Worm (Caenorhabditis elegans) whole organism, L1 larva: ENCODE measurements around the gene srd-31.

Source experiments
- C04F5.9 ChIP-seq: sonication (generic microtip); optimal IDR thresholded peaks from 2 replicates; lab custom pipeline; 2016; ENCODE audit warnings: missing genetic modification characterization, missing compliant biosample characterization
- C16A3.4 ChIP-seq: fragments of 150-350 bp; optimal IDR thresholded peaks from 2 replicates; lab custom pipeline; 2014; ENCODE audit warnings: missing biosample characterization, missing genetic modification characterization
- C34B4.2 ChIP-seq: sonication (generic microtip); optimal IDR thresholded peaks from 2 replicates; lab custom pipeline; 2017; ENCODE audit warnings: mild to moderate bottlenecking, missing genetic modification characterization, missing compliant biosample characterization
- Y116A8C.19 ChIP-seq: sonication (generic microtip); optimal IDR thresholded peaks from 2 replicates; lab custom pipeline; 2016; ENCODE audit warnings: missing compliant biosample characterization, missing genetic modification characterization, borderline replicate concordance
- aha-1 ChIP-seq: fragments of 150-350 bp; optimal IDR thresholded peaks from 2 replicates; lab custom pipeline; 2014; ENCODE audit warnings: missing biosample characterization, missing genetic modification characterization
- aly-2 ChIP-seq: fragments of 150-350 bp; optimal IDR thresholded peaks from 2 replicates; lab custom pipeline; 2014; ENCODE audit warnings: missing biosample characterization, missing genetic modification characterization
- blmp-1 ChIP-seq: fragments of 150-350 bp; optimal IDR thresholded peaks from 2 replicates; lab custom pipeline; 2014; ENCODE audit warnings: missing biosample characterization, missing genetic modification characterization
- ceh-8 ChIP-seq: fragments of 200-800 bp; sonication (Bioruptor generic); optimal IDR thresholded peaks from 2 replicates; lab custom pipeline; 2018; ENCODE audit warnings: mild to moderate bottlenecking, missing genetic modification characterization, moderate library complexity, missing compliant biosample characterization
- ces-1 ChIP-seq: fragments of 150-350 bp; optimal IDR thresholded peaks from 2 replicates; lab custom pipeline; 2014; ENCODE audit warnings: missing biosample characterization, missing genetic modification reagents, missing genetic modification characterization
- dpl-1 ChIP-seq, 3 experiments: fragments of 150-350 bp in 2 of 3; sonication (generic microtip) in 1 of 3; optimal IDR thresholded peaks; 2 replicates each; lab custom pipeline; 2014 to 2017; ENCODE audit warnings: missing biosample characterization in 3 of 3, missing genetic modification characterization in 3 of 3, missing genetic modification reagents in 3 of 3
- efl-1 ChIP-seq, 4 experiments: fragments of 150-350 bp; optimal IDR thresholded peaks in 3 of 4; peaks in 1 of 4; 1 replicate in 1 of 4; 2 replicates in 3 of 4; lab custom pipeline; 2014; ENCODE audit warnings: missing biosample characterization in 2 of 4, missing genetic modification characterization in 2 of 4, missing genetic modification reagents in 2 of 4
- egl-13 ChIP-seq: sonication (generic microtip); optimal IDR thresholded peaks from 2 replicates; lab custom pipeline; 2016; ENCODE audit warnings: missing genotype, missing genetic modification reagents, missing genetic modification characterization, missing compliant biosample characterization
- elt-2 ChIP-seq: sonication (generic microtip); optimal IDR thresholded peaks from 2 replicates; lab custom pipeline; 2016; ENCODE audit warnings: missing genetic modification characterization, mild to moderate bottlenecking, inconsistent platforms, missing compliant biosample characterization, missing genetic modification reagents
- fkh-8 ChIP-seq: sonication (generic microtip); optimal IDR thresholded peaks from 2 replicates; lab custom pipeline; 2016; ENCODE audit warnings: mild to moderate bottlenecking, missing genetic modification characterization, missing compliant biosample characterization
- fos-1 ChIP-seq: fragments of 150-350 bp; optimal IDR thresholded peaks from 2 replicates; lab custom pipeline; 2014; ENCODE audit warnings: missing biosample characterization, missing genetic modification characterization
- grh-1 ChIP-seq: fragments of 200-800 bp; sonication (Bioruptor generic); IDR thresholded peaks from 2 replicates; pipeline ENCODE4 v1.3.6; 2022; ENCODE audit warnings: missing genetic modification reagents, missing genetic modification characterization, missing compliant biosample characterization
- jun-1 ChIP-seq: fragments of 150-350 bp; optimal IDR thresholded peaks from 2 replicates; lab custom pipeline; 2014; ENCODE audit warnings: missing biosample characterization, missing genetic modification reagents, missing genetic modification characterization
- lin-14 ChIP-seq: fragments of 200-800 bp; sonication (Bioruptor generic); optimal IDR thresholded peaks from 2 replicates; lab custom pipeline; 2018; ENCODE audit warnings: mild to moderate bottlenecking, missing genetic modification characterization, moderate library complexity, missing compliant biosample characterization
- lsy-2 ChIP-seq, 2 experiments: fragments of 150-350 bp; optimal IDR thresholded peaks; 2 replicates each; lab custom pipeline; 2014; ENCODE audit warnings: missing biosample characterization in 2 of 2, missing genetic modification characterization in 2 of 2
- mab-9 ChIP-seq: fragments of 200-800 bp; sonication (Bioruptor generic); IDR thresholded peaks from 2 replicates; pipeline ENCODE4 v1.3.6; 2022; ENCODE audit warnings: missing genetic modification reagents, missing genetic modification characterization, missing compliant biosample characterization
- mdl-1 ChIP-seq, 2 experiments: fragments of 150-350 bp; optimal IDR thresholded peaks; 2 replicates each; lab custom pipeline; 2014 to 2017; ENCODE audit warnings: missing biosample characterization in 2 of 2, missing genetic modification characterization in 2 of 2, inconsistent platforms in 1 of 2
- mef-2 ChIP-seq: fragments of 150-350 bp; optimal IDR thresholded peaks from 2 replicates; lab custom pipeline; 2014; ENCODE audit warnings: missing biosample characterization, missing genetic modification characterization
- mep-1 ChIP-seq: fragments of 150-350 bp; optimal IDR thresholded peaks from 2 replicates; lab custom pipeline; 2014; ENCODE audit warnings: missing biosample characterization, missing genetic modification characterization
- nhr-20 ChIP-seq: sonication (generic microtip); optimal IDR thresholded peaks from 2 replicates; lab custom pipeline; 2016; ENCODE audit warnings: mild to moderate bottlenecking, missing genetic modification characterization, missing compliant biosample characterization
- nhr-47 ChIP-seq: sonication (generic microtip); optimal IDR thresholded peaks from 2 replicates; lab custom pipeline; 2016; ENCODE audit warnings: mild to moderate bottlenecking, missing genetic modification characterization, moderate library complexity, missing compliant biosample characterization
- nhr-71 ChIP-seq: sonication (generic microtip); optimal IDR thresholded peaks from 2 replicates; lab custom pipeline; 2016; ENCODE audit warnings: mild to moderate bottlenecking, missing genetic modification characterization, moderate library complexity, missing compliant biosample characterization
- nhr-76 ChIP-seq: sonication (generic microtip); optimal IDR thresholded peaks from 2 replicates; lab custom pipeline; 2017; ENCODE audit warnings: missing biosample characterization, missing genetic modification characterization
- nhr-84 ChIP-seq: sonication (generic microtip); optimal IDR thresholded peaks from 2 replicates; lab custom pipeline; 2017; ENCODE audit warnings: missing biosample characterization, missing genetic modification characterization
- nhr-85 ChIP-seq: sonication (generic microtip); peaks from one replicate; lab custom pipeline; 2016; ENCODE audit warnings: missing genetic modification characterization, inconsistent platforms, missing compliant biosample characterization
- nhr-90 ChIP-seq: sonication (generic microtip); optimal IDR thresholded peaks from 2 replicates; lab custom pipeline; 2016; ENCODE audit warnings: mild to moderate bottlenecking, missing genetic modification characterization, missing compliant biosample characterization; ENCODE audit not compliant: poor library complexity
- rnt-1 ChIP-seq: sonication (generic microtip); optimal IDR thresholded peaks from 2 replicates; lab custom pipeline; 2016; ENCODE audit warnings: mild to moderate bottlenecking, missing genetic modification characterization, moderate library complexity, missing compliant biosample characterization
- skn-1 ChIP-seq: fragments of 150-350 bp; optimal IDR thresholded peaks from 2 replicates; lab custom pipeline; 2014; ENCODE audit warnings: missing biosample characterization, missing genetic modification characterization
- snpc-4 ChIP-seq: fragments of 150-350 bp; optimal IDR thresholded peaks from 2 replicates; lab custom pipeline; 2014; ENCODE audit warnings: missing biosample characterization, missing genetic modification characterization
- snu-23 ChIP-seq: sonication (generic microtip); optimal IDR thresholded peaks from 2 replicates; lab custom pipeline; 2016; ENCODE audit warnings: missing genetic modification characterization, missing compliant biosample characterization
- sox-4 ChIP-seq: sonication (generic microtip); optimal IDR thresholded peaks from 2 replicates; lab custom pipeline; 2016; ENCODE audit warnings: missing genetic modification characterization, missing compliant biosample characterization
- sptf-1 ChIP-seq: fragments of 150-350 bp; optimal IDR thresholded peaks from 2 replicates; lab custom pipeline; 2014; ENCODE audit warnings: missing biosample characterization, missing genetic modification characterization
- unc-130 ChIP-seq: fragments of 150-350 bp; optimal IDR thresholded peaks from 2 replicates; lab custom pipeline; 2017; ENCODE audit warnings: missing biosample characterization, missing genetic modification characterization, inconsistent platforms
- unc-30 ChIP-seq: sonication (generic microtip); optimal IDR thresholded peaks from 2 replicates; lab custom pipeline; 2017; ENCODE audit warnings: missing biosample characterization, missing genetic modification characterization
- unc-62 ChIP-seq: fragments of 150-350 bp; optimal IDR thresholded peaks from 2 replicates; lab custom pipeline; 2014; ENCODE audit warnings: missing biosample characterization, missing genetic modification reagents, missing genetic modification characterization
- unc-98 ChIP-seq: fragments of 200-800 bp; sonication (Bioruptor generic); IDR thresholded peaks from 2 replicates; pipeline ENCODE4 v1.3.6; 2022; ENCODE audit warnings: missing genetic modification characterization, missing compliant biosample characterization
- ztf-11 ChIP-seq, 2 experiments: sonication (generic microtip); optimal IDR thresholded peaks; 2 replicates each; lab custom pipeline; 2016 to 2017; ENCODE audit warnings: missing genetic modification characterization in 2 of 2, missing biosample characterization in 1 of 2, missing compliant biosample characterization in 1 of 2
- ztf-4 ChIP-seq: fragments of 150-350 bp; optimal IDR thresholded peaks from 2 replicates; lab custom pipeline; 2014; ENCODE audit warnings: missing biosample characterization, missing genetic modification characterization

The srd-31 gene

DNA sequence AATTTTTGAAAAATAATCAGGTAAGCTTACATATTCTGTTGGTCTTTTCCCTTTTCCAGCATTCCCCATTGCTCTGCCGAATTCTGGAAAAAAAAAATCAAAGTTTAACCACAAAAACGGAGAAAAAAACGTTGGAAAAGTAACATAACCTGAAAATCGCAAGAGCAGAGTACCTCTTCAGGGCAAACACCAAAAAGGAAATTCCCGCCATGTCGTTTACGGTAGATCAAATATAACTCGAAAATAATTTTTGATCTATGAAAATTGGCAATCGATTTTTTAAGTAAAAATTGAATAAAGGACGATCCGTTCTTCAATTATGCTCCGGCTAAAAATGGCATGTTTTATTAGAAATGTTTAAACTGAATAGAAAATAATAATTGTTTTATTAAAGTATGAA, 31.2 kb downstream of the srd-31 start, which contains the start of gene C50E3.11:
C50E3.11 (minus strand) TSS at position 83 of the 400 bp plus-strand sequence.
- TF ChIP-seq nhr-84 (tag; lab: Kevin White, UChicago), result no peak
- TF ChIP-seq Y116A8C.19 (tag; lab: Kevin White, UChicago), result no peak
- no peak for TF ChIP-seq snu-23 (GFP tag; lab: Kevin White, UChicago)

DNA sequence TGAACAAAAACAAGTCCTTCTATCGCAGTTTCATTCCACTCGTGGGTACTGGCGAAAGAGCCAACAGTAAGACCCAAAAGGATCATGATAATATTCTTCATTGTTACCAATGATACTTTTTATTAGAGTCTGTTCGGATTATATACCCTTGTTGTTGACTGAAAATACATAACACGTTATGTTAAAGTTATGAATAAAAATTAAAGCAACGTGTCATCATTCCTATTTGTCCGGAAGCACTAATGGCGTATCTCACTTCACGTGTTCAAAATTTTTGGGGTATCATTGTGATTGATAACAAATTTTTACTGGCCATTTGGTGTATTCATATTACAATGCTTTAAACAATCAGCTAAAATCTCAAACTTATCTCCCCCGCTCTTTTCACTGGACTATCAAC, 33.1 kb downstream of the srd-31 start, which contains the start of gene scl-26:
scl-26 (minus strand) TSS at position 101 of the 400 bp plus-strand sequence.
- TF ChIP-seq unc-62 (GFP tag; lab: Kevin White, UChicago) (no peak), egl-13 (tag; lab: Kevin White, UChicago) (no peak), aly-2 (no peak), rnt-1 (tag; lab: Kevin White, UChicago) (no peak), dpl-1 (GFP tag; optimal IDR thresholded peaks at IDR 0.05; lab: Kevin White, UChicago) (no peak), ces-1 (GFP tag; lab: Kevin White, UChicago) (no peak), unc-130 (tag; lab: Kevin White, UChicago) (no peak), elt-2 (no peak), nhr-76 (tag; lab: Kevin White, UChicago) (no peak), C16A3.4 (tag; lab: Kevin White, UChicago) (no peak), skn-1 (no peak), ztf-4 (tag; lab: Kevin White, UChicago) (no peak), fkh-8 (tag; lab: Kevin White, UChicago) (no peak), sptf-1 (tag; lab: Kevin White, UChicago) (no peak), lin-14 (no peak)

- TF ChIP-seq C34B4.2, result no peak
Observed at ce11 chrV:7600149-7600548, 34.4 kb downstream of the srd-31 start, which contains the start of gene C50E3.9. Gene C50E3.9, minus strand, starts transcription at chrV:7600249.

ce11 chrV:7598269-7598668, 36.3 kb downstream of the srd-31 start, which contains the start of gene C50E3.7:
Gene C50E3.7, minus strand, starts transcription at chrV:7598369.
- no peak for TF ChIP-seq nhr-84 (tag; lab: Kevin White, UChicago)
- no peak for TF ChIP-seq nhr-71 (tag; lab: Kevin White, UChicago)
- no peak for TF ChIP-seq nhr-47 (tag; lab: Kevin White, UChicago)
- no peak for TF ChIP-seq nhr-85
- TF ChIP-seq mef-2, result no peak
- no peak for TF ChIP-seq unc-98 (GFP tag; lab: Robert Waterston, UW)
- TF ChIP-seq nhr-20 (tag; lab: Kevin White, UChicago), result no peak
- no peak for TF ChIP-seq ceh-8 (GFP tag; lab: Kevin White, UChicago)
- no peak for TF ChIP-seq C34B4.2
- TF ChIP-seq nhr-90 (tag; lab: Kevin White, UChicago), result no peak
- no peak for TF ChIP-seq mab-9 (GFP tag; lab: Robert Waterston, UW)
- no peak for TF ChIP-seq grh-1 (GFP tag; lab: Robert Waterston, UW)
- TF ChIP-seq ztf-11 (tag; optimal IDR thresholded peaks at IDR 0.05; lab: Kevin White, UChicago), result no peak
- TF ChIP-seq mdl-1 (tag; optimal IDR thresholded peaks at IDR 0.05; lab: Kevin White, UChicago), result no peak
- no peak for TF ChIP-seq mep-1 (tag; lab: Kevin White, UChicago)
- TF ChIP-seq lsy-2 (tag; optimal IDR thresholded peaks at IDR 0.05; lab: Kevin White, UChicago), result no peak
- TF ChIP-seq sox-4 (tag; lab: Kevin White, UChicago), result no peak
- TF ChIP-seq, all 84 proteins: peak for 0

DNA sequence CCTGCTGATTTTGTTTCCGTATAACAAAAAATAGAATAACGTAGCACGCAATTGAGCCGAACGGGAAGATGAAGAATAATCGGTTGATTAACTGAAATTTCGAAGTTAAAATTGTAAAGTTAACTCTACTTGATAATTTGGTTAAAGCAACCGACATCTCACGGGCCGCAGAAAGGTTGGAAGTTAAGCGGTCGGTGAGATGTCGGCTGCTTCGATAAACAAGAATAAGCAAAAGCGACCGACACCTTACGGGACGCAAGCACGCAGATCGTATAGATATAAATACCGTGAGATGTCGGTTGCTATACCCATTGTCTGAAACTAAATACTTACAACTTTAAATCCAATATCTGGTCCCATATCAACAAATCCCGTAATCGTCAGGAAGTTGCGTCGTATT, 39.4 kb downstream of the srd-31 start:
- TF ChIP-seq jun-1 (tag; lab: Kevin White, UChicago), result no peak
- no peak for TF ChIP-seq ztf-4 (tag; lab: Kevin White, UChicago)
- no peak for TF ChIP-seq nhr-71 (tag; lab: Kevin White, UChicago)
- no peak for TF ChIP-seq lsy-2 (tag; optimal IDR thresholded peaks at IDR 0.05; lab: Kevin White, UChicago)
- no peak for TF ChIP-seq aha-1 (tag; lab: Kevin White, UChicago)
- TF ChIP-seq C16A3.4 (tag; lab: Kevin White, UChicago), result no peak
- no peak for TF ChIP-seq efl-1 (optimal IDR thresholded peaks at IDR 0.05; lab: Kevin White, UChicago)
- no peak for TF ChIP-seq efl-1 (GFP tag; optimal IDR thresholded peaks at IDR 0.05 in 1 of 2; lab: Kevin White, UChicago)
- TF ChIP-seq fos-1, result no peak
- TF ChIP-seq unc-30 (tag; lab: Kevin White, UChicago), result no peak
- no peak for TF ChIP-seq nhr-85
- TF ChIP-seq egl-13 (tag; lab: Kevin White, UChicago), result no peak
- no peak for TF ChIP-seq snpc-4 (tag; lab: Kevin White, UChicago)
- no peak for TF ChIP-seq rnt-1 (tag; lab: Kevin White, UChicago)
- TF ChIP-seq C04F5.9 (tag; lab: Kevin White, UChicago), result no peak
- TF ChIP-seq blmp-1, result no peak
- no peak for TF ChIP-seq sptf-1 (tag; lab: Kevin White, UChicago)
